Worm (Caenorhabditis elegans) whole organism, mixed stage, embryonic: Measurements from ENCODE around the gene K09D9.9.

Source experiments
- M03D4.4 ChIP-seq: sonication (generic microtip); optimal IDR thresholded peaks from 2 replicates; lab custom pipeline; 2017; ENCODE audit warnings: mild to moderate bottlenecking, missing genetic modification characterization, missing compliant biosample characterization
- bed-3 ChIP-seq: fragments of 200-800 bp; sonication (Bioruptor generic); optimal IDR thresholded peaks from 3 replicates; lab custom pipeline; 2018; ENCODE audit warnings: mild to moderate bottlenecking, missing genetic modification characterization, moderate library complexity, missing compliant biosample characterization
- ceh-39 ChIP-seq: fragments of 150-350 bp; optimal IDR thresholded peaks from 2 replicates; lab custom pipeline; 2014; ENCODE audit warnings: missing biosample characterization, missing genetic modification characterization
- ceh-83 ChIP-seq: fragments of 200-800 bp; sonication (Bioruptor generic); optimal IDR thresholded peaks from 2 replicates; lab custom pipeline; 2018; ENCODE audit warnings: mild to moderate bottlenecking, missing genetic modification characterization, missing compliant biosample characterization
- ces-1 ChIP-seq: fragments of 150-350 bp; optimal IDR thresholded peaks from 2 replicates; lab custom pipeline; 2014; ENCODE audit warnings: missing biosample characterization, missing genetic modification reagents, missing genetic modification characterization
- cnd-1 ChIP-seq: fragments of 200-800 bp; sonication (Bioruptor generic); optimal IDR thresholded peaks from 2 replicates; lab custom pipeline; 2018; ENCODE audit warnings: mild to moderate bottlenecking, missing genetic modification characterization, missing compliant biosample characterization
- drap-1 ChIP-seq: fragments of 200-800 bp; sonication (Bioruptor generic); optimal IDR thresholded peaks from 3 replicates; lab custom pipeline; 2018; ENCODE audit warnings: mild to moderate bottlenecking, missing genetic modification characterization, missing compliant biosample characterization
- elt-1 ChIP-seq: sonication (generic microtip); optimal IDR thresholded peaks from 2 replicates; lab custom pipeline; 2017; ENCODE audit warnings: missing genetic modification characterization, mild to moderate bottlenecking, missing compliant biosample characterization, antibody characterized with exemption, moderate library complexity, borderline replicate concordance; ENCODE audit not compliant: insufficient read depth
- elt-3 ChIP-seq: fragments of 150-350 bp; optimal IDR thresholded peaks from 2 replicates; lab custom pipeline; 2014; ENCODE audit warnings: missing biosample characterization, missing genetic modification characterization
- flh-1 ChIP-seq: fragments of 200-800 bp; sonication (Bioruptor generic); optimal IDR thresholded peaks from 2 replicates; lab custom pipeline; 2018; ENCODE audit warnings: mild to moderate bottlenecking, missing genetic modification characterization, moderate library complexity, missing compliant biosample characterization
- lin-13 ChIP-seq: fragments of 150-350 bp; optimal IDR thresholded peaks from 2 replicates; lab custom pipeline; 2014; ENCODE audit warnings: missing biosample characterization, missing genetic modification characterization
- lsy-2 ChIP-seq: fragments of 150-350 bp; optimal IDR thresholded peaks from 2 replicates; lab custom pipeline; 2014; ENCODE audit warnings: missing biosample characterization, missing genetic modification characterization
- mab-5 ChIP-seq: fragments of 150-350 bp; optimal IDR thresholded peaks from 2 replicates; lab custom pipeline; 2014; ENCODE audit warnings: missing biosample characterization, missing genetic modification characterization
- mep-1 ChIP-seq: fragments of 150-350 bp; optimal IDR thresholded peaks from 2 replicates; lab custom pipeline; 2017; ENCODE audit warnings: missing biosample characterization, missing genetic modification reagents, missing genetic modification characterization, inconsistent platforms
- mls-2 ChIP-seq: sonication (generic microtip); optimal IDR thresholded peaks from 2 replicates; lab custom pipeline; 2016; ENCODE audit warnings: mild to moderate bottlenecking, missing genetic modification characterization, moderate library complexity, missing compliant biosample characterization
- nhr-12 ChIP-seq: fragments of 150-350 bp; optimal IDR thresholded peaks from 2 replicates; lab custom pipeline; 2014; ENCODE audit warnings: missing biosample characterization, missing genetic modification characterization
- nhr-2 ChIP-seq: fragments of 150-350 bp; optimal IDR thresholded peaks from 2 replicates; lab custom pipeline; 2014; ENCODE audit warnings: missing biosample characterization, missing genetic modification characterization
- nhr-237 ChIP-seq: fragments of 150-350 bp; optimal IDR thresholded peaks from 2 replicates; lab custom pipeline; 2014; ENCODE audit warnings: missing biosample characterization, missing genetic modification characterization
- sem-2 ChIP-seq: fragments of 200-800 bp; sonication (Bioruptor generic); optimal IDR thresholded peaks from 2 replicates; lab custom pipeline; 2018; ENCODE audit warnings: mild to moderate bottlenecking, missing genetic modification characterization, missing compliant biosample characterization
- snpc-4 ChIP-seq: fragments of 150-350 bp; optimal IDR thresholded peaks from 2 replicates; lab custom pipeline; 2014; ENCODE audit warnings: missing biosample characterization, missing genetic modification characterization
- sptf-1 ChIP-seq: sonication (generic microtip); optimal IDR thresholded peaks from 2 replicates; lab custom pipeline; 2017; ENCODE audit warnings: mild to moderate bottlenecking, missing genetic modification characterization, moderate library complexity, missing compliant biosample characterization
- tbx-8 ChIP-seq: fragments of 200-800 bp; sonication (Bioruptor generic); optimal IDR thresholded peaks from 2 replicates; lab custom pipeline; 2018; ENCODE audit warnings: mild to moderate bottlenecking, missing genetic modification characterization, moderate library complexity, missing compliant biosample characterization
- unc-120 ChIP-seq: sonication (generic microtip); optimal IDR thresholded peaks from 2 replicates; lab custom pipeline; 2017; ENCODE audit warnings: missing genetic modification characterization, missing compliant biosample characterization; ENCODE audit not compliant: poor library complexity, severe bottlenecking
- unc-39 ChIP-seq: fragments of 150-350 bp; optimal IDR thresholded peaks from 2 replicates; lab custom pipeline; 2014; ENCODE audit warnings: missing biosample characterization, missing genetic modification characterization
- unc-62 ChIP-seq: fragments of 150-350 bp; optimal IDR thresholded peaks from 2 replicates; lab custom pipeline; 2014; ENCODE audit warnings: missing biosample characterization, missing genetic modification reagents, missing genetic modification characterization
- zip-8 ChIP-seq: fragments of 150-350 bp; optimal IDR thresholded peaks from 2 replicates; lab custom pipeline; 2014; ENCODE audit warnings: missing biosample characterization, missing genetic modification characterization
- ztf-11 ChIP-seq: fragments of 150-350 bp; optimal IDR thresholded peaks from 2 replicates; lab custom pipeline; 2014; ENCODE audit warnings: missing biosample characterization, missing genetic modification characterization

K09D9.9 gene

ce11 chrV:4021776-4022175 lies 27.8 kb upstream of the K09D9.9 start, which contains the start of gene K09D9.14:
TSS of gene K09D9.14 (minus strand) at chrV:4021876.
- TF ChIP-seq elt-1 (tag; lab: Kevin White, UChicago): no peak
- TF ChIP-seq mab-5 (tag; lab: Kevin White, UChicago): no peak
- no peak for TF ChIP-seq ceh-83 (GFP tag; lab: Kevin White, UChicago)
- TF ChIP-seq elt-3 (tag; lab: Kevin White, UChicago): no peak
- TF ChIP-seq zip-8: no peak
- no peak for TF ChIP-seq M03D4.4
- TF ChIP-seq unc-62 (GFP tag; lab: Kevin White, UChicago): no peak
- TF ChIP-seq flh-1 (GFP tag; lab: Kevin White, UChicago): no peak
- TF ChIP-seq unc-39: no peak
- no peak for TF ChIP-seq ztf-11 (tag; lab: Kevin White, UChicago)
- no peak for TF ChIP-seq bed-3
- no peak for TF ChIP-seq mep-1
- no peak for TF ChIP-seq snpc-4 (tag; lab: Kevin White, UChicago)

- TF ChIP-seq unc-120 (tag; lab: Kevin White, UChicago): no peak
- no peak for TF ChIP-seq nhr-2 (tag; lab: Kevin White, UChicago)
- peak; percentile 65 for TF ChIP-seq zip-8
These were observed 25.2 kb upstream of the K09D9.9 start, which contains the start of gene K09D9.3 for ce11 chrV:4019188-4019587. TSS of gene K09D9.3 (plus strand) at chrV:4019488.

- TF ChIP-seq sptf-1 (no peak), sem-2 (GFP tag; lab: Kevin White, UChicago) (no peak), elt-1 (tag; lab: Kevin White, UChicago) (no peak), ceh-83 (GFP tag; lab: Kevin White, UChicago) (no peak), nhr-237 (tag; lab: Kevin White, UChicago) (no peak), tbx-8 (GFP tag; lab: Kevin White, UChicago) (no peak), ceh-39 (no peak), drap-1 (GFP tag; lab: Kevin White, UChicago) (no peak)
These were observed 24.6 kb upstream of the K09D9.9 start for ce11 chrV:4018591-4018990.

DNA sequence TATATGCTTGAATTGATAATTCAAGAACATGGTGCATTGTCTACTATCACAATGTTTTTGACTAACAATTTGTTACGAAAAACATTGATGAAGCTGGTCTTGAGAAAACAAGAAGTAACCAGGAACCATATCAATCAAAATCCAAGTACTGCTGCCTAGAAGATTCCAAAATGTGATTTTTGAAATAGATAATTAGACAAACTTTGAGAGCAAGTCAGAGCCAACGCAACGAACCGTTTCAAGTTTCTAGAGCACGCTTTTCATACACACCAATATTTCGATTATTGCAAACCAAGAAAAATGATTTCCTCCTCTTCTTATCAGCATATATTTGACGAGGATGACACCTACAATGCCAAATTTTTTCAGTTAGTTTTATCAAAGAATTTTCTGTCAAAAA lies 22.8 kb upstream of the K09D9.9 start, which contains the start of gene srw-89:
srw-89 (plus strand) TSS at position 301 of the 400 bp plus-strand sequence.
- TF ChIP-seq ceh-83 (GFP tag; lab: Kevin White, UChicago) (no peak), snpc-4 (tag; lab: Kevin White, UChicago) (no peak), nhr-237 (tag; lab: Kevin White, UChicago) (no peak), drap-1 (GFP tag; lab: Kevin White, UChicago) (no peak), mep-1 (no peak), flh-1 (GFP tag; lab: Kevin White, UChicago) (no peak), tbx-8 (GFP tag; lab: Kevin White, UChicago) (no peak), mls-2 (tag; lab: Kevin White, UChicago) (no peak), lsy-2 (tag; lab: Kevin White, UChicago) (no peak), zip-8 (no peak), cnd-1 (tag; lab: Kevin White, UChicago) (no peak), unc-62 (GFP tag; lab: Kevin White, UChicago) (no peak), lin-13 (tag; lab: Kevin White, UChicago) (no peak), ces-1 (GFP tag; lab: Kevin White, UChicago) (no peak)

ce11 chrV:4010170-4010569 lies 16.2 kb upstream of the K09D9.9 start, which contains the start of gene srh-4:
TSS of gene srh-4 (plus strand) at chrV:4010470.
- no peak for TF ChIP-seq elt-3 (tag; lab: Kevin White, UChicago)

DNA sequence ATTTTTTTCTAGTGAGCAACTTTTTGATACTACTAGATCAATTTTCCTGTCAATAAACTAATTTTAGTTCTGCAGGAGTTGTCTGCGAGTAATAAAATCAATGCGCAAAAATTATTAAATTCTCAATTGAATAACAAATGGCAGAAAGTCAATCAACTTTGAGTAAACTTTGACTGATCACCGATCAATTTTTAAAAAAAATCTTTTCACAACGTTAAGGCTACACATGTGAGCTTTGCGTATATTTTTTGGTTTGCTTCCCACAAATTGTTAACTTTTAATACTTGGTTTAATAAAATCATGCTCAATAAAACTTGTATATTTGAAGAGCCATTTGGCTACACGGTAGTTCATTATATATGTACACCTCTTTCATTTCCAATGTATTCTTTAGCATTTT lies 14.0 kb upstream of the K09D9.9 start, which contains the start of gene srh-7:
srh-7 (plus strand) TSS at position 301 of the 400 bp plus-strand sequence.
- TF ChIP-seq nhr-12 (tag; lab: Kevin White, UChicago) (no peak), elt-1 (tag; lab: Kevin White, UChicago) (no peak), elt-3 (tag; lab: Kevin White, UChicago) (no peak), ceh-83 (GFP tag; lab: Kevin White, UChicago) (no peak), ceh-39 (no peak), snpc-4 (tag; lab: Kevin White, UChicago) (no peak), unc-39 (no peak), mep-1 (no peak), zip-8 (no peak), sptf-1 (no peak)
